Worm (Caenorhabditis elegans): Measurements from ENCODE around the gene ttn-1.

ttn-1 gene

ce11 chrV:6100492-6101004, 101.9 kb downstream of the ttn-1 start, which contains the start of gene crt-1:
Gene crt-1 (minus strand): TSS chrV:6100542.
- peak; percentile 90 for TF ChIP-seq mab-5 (tag; optimal IDR thresholded peaks at IDR 0.05)
- no peak for TF ChIP-seq alr-1 (tag; optimal IDR thresholded peaks at IDR 0.05)
- no peak for TF ChIP-seq nhr-23 (tag; optimal IDR thresholded peaks at IDR 0.05)
- peak; percentile 46 for TF ChIP-seq unc-62 (GFP tag; optimal IDR thresholded peaks at IDR 0.05)
- TF ChIP-seq nhr-11 (tag; optimal IDR thresholded peaks at IDR 0.05), result no peak
- TF ChIP-seq R02D3.7 (tag; optimal IDR thresholded peaks at IDR 0.05), result peak; percentile 56
- peak; percentile 73 for TF ChIP-seq egl-27 (tag; optimal IDR thresholded peaks at IDR 0.05)
- peak; percentile 100 for TF ChIP-seq crh-2 (tag; optimal IDR thresholded peaks at IDR 0.05)
- TF ChIP-seq sem-4 (tag; optimal IDR thresholded peaks at IDR 0.05), result peak; percentile 89
- no peak for TF ChIP-seq nhr-237 (tag; optimal IDR thresholded peaks at IDR 0.05)
- TF ChIP-seq sma-9 (GFP tag; optimal IDR thresholded peaks at IDR 0.05), result peak; percentile 77
- TF ChIP-seq sma-9 (tag; optimal IDR thresholded peaks at IDR 0.05), result no peak
- TF ChIP-seq ama-1 (optimal IDR thresholded peaks at IDR 0.05), result peak; percentile 79
- TF ChIP-seq nhr-6 (tag; optimal IDR thresholded peaks at IDR 0.05), result peak; percentile 37
- peak; percentile 95 for TF ChIP-seq lin-13 (GFP tag; optimal IDR thresholded peaks at IDR 0.05)
- peak; percentile 90 for TF ChIP-seq F13H6.1 (tag; optimal IDR thresholded peaks at IDR 0.05)
- peak; percentile 89 to 95 for TF ChIP-seq lsy-2 (tag; optimal IDR thresholded peaks at IDR 0.05)
- TF ChIP-seq mbf-1 (tag; optimal IDR thresholded peaks at IDR 0.05), result no peak
- peak; percentile 76 for TF ChIP-seq fos-1 (tag; optimal IDR thresholded peaks at IDR 0.05)
- peak; percentile 87 for TF ChIP-seq gmeb-1 (tag; optimal IDR thresholded peaks at IDR 0.05)
- peak; percentile 46 for TF ChIP-seq nhr-10 (tag; optimal IDR thresholded peaks at IDR 0.05)
- peak in 1 of 2 experiments; percentile 85 for TF ChIP-seq mdl-1 (tag; optimal IDR thresholded peaks at IDR 0.05)
- peak; percentile 79 for TF ChIP-seq unc-55 (GFP tag; optimal IDR thresholded peaks at IDR 0.05)
- TF ChIP-seq sma-3 (GFP tag; optimal IDR thresholded peaks at IDR 0.05), result peak; percentile 92
- TF ChIP-seq ZK546.5 (tag; optimal IDR thresholded peaks at IDR 0.05), result no peak
- no peak for TF ChIP-seq nhr-12 (tag; optimal IDR thresholded peaks at IDR 0.05)
- no peak for TF ChIP-seq peb-1 (tag; optimal IDR thresholded peaks at IDR 0.05)
- no peak for TF ChIP-seq blmp-1 (tag; optimal IDR thresholded peaks at IDR 0.05; ENCODE audit: insufficient read depth)
- TF ChIP-seq nhr-21 (tag; optimal IDR thresholded peaks at IDR 0.05), result peak; percentile 88
- peak; percentile 76 for TF ChIP-seq nhr-25 (tag; optimal IDR thresholded peaks at IDR 0.05)
- peak; percentile 95 for TF ChIP-seq C34F6.9 (tag; optimal IDR thresholded peaks at IDR 0.05)
- no peak for TF ChIP-seq unc-39 (tag; optimal IDR thresholded peaks at IDR 0.05)
- no peak for TF ChIP-seq elt-3 (tag; optimal IDR thresholded peaks at IDR 0.05)
- TF ChIP-seq ceh-16 (tag; optimal IDR thresholded peaks at IDR 0.05), result peak; percentile 67
- TF ChIP-seq lin-39 (tag; optimal IDR thresholded peaks at IDR 0.05), result no peak
- peak; percentile 70 for TF ChIP-seq ztf-4 (tag; optimal IDR thresholded peaks at IDR 0.05)
- TF ChIP-seq snpc-4 (tag; optimal IDR thresholded peaks at IDR 0.05), result peak; percentile 57
- TF ChIP-seq skn-1 (tag; optimal IDR thresholded peaks at IDR 0.05), result peak; percentile 61
- no peak for TF ChIP-seq ztf-11 (tag; optimal IDR thresholded peaks at IDR 0.05)
- peak; percentile 90 for TF ChIP-seq lin-11 (tag; optimal IDR thresholded peaks at IDR 0.05)
- TF ChIP-seq Y55F3AM.14 (GFP tag; optimal IDR thresholded peaks at IDR 0.05), result peak; percentile 78
- TF ChIP-seq dmd-4 (tag; optimal IDR thresholded peaks at IDR 0.05), result no peak
- TF ChIP-seq nhr-129 (tag; optimal IDR thresholded peaks at IDR 0.05), result peak; percentile 93
- peak; percentile 40 for TF ChIP-seq ceh-82 (tag; optimal IDR thresholded peaks at IDR 0.05)
- TF ChIP-seq nhr-77 (tag; optimal IDR thresholded peaks at IDR 0.05), result peak; percentile 58
- no peak for TF ChIP-seq elt-1 (tag; optimal IDR thresholded peaks at IDR 0.05)
- TF ChIP-seq ztf-1 (GFP tag; conservative IDR thresholded peaks at IDR 0.05), result no peak
- TF ChIP-seq aly-2 (tag; optimal IDR thresholded peaks at IDR 0.05), result no peak
- peak; percentile 60 for TF ChIP-seq zag-1 (tag; optimal IDR thresholded peaks at IDR 0.05)

All from whole organism, L2 larva.